Worm (Caenorhabditis elegans): Measurements from ENCODE around the gene ipmk-1.

ipmk-1 gene

ce11 chrIV:12600941-12601340 is 53.0 kb downstream of the ipmk-1 start (continued):
- no peak for TF ChIP-seq zip-2 (tag; optimal IDR thresholded peaks at IDR 0.05)
- TF ChIP-seq daf-16 (GFP tag; optimal IDR thresholded peaks at IDR 0.05) = peak in 1 of 2 experiments; percentile 71
- peak; percentile 97 for TF ChIP-seq daf-16 (tag; optimal IDR thresholded peaks at IDR 0.05)
- no peak for TF ChIP-seq nhr-111 (GFP tag; optimal IDR thresholded peaks at IDR 0.05)
- TF ChIP-seq nhr-10 (tag; optimal IDR thresholded peaks at IDR 0.05) = peak; percentile 40
- TF ChIP-seq lin-15B (tag; optimal IDR thresholded peaks at IDR 0.05) = no peak
- peak; percentile 89 for TF ChIP-seq dve-1 (tag; optimal IDR thresholded peaks at IDR 0.05; ENCODE audit: insufficient read depth)
- no peak for TF ChIP-seq F49E8.2 (tag; optimal IDR thresholded peaks at IDR 0.05; ENCODE audit: borderline replicate concordance)
- TF ChIP-seq Y75B8A.6 (GFP tag; IDR thresholded peaks at IDR 0.05) = no peak
- no peak for TF ChIP-seq spr-3 (GFP tag; optimal IDR thresholded peaks at IDR 0.05)
- TF ChIP-seq mdt-29 (GFP tag; IDR thresholded peaks at IDR 0.05) = no peak
- TF ChIP-seq zfp-3 (GFP tag; conservative IDR thresholded peaks at IDR 0.05) = no peak
- TF ChIP-seq unc-130 (GFP tag; optimal IDR thresholded peaks at IDR 0.05) = no peak
- no peak for TF ChIP-seq egl-43 (GFP tag; IDR thresholded peaks at IDR 0.05)
- peak; percentile 41 for TF ChIP-seq mep-1 (tag; optimal IDR thresholded peaks at IDR 0.05)
- no peak for TF ChIP-seq ceh-82 (tag; optimal IDR thresholded peaks at IDR 0.05)
- 0 out of 2 replicates have a peak, but pooled peaks have one; percentile 26 for TF ChIP-seq nhr-41 (GFP tag; IDR thresholded peaks at IDR 0.05)
- peak; percentile 98 for TF ChIP-seq nhr-102 (tag; optimal IDR thresholded peaks at IDR 0.05)
- TF ChIP-seq saeg-2 (GFP tag; IDR thresholded peaks at IDR 0.05) = peak; percentile 69; the same call in 1 of the 2 replicates
- no peak for TF ChIP-seq mxl-3 (GFP tag; optimal IDR thresholded peaks at IDR 0.05)
- TF ChIP-seq hlh-30 (tag; optimal IDR thresholded peaks at IDR 0.05; ENCODE audit: insufficient read depth) = peak; percentile 18
- TF ChIP-seq lim-7 (GFP tag; IDR thresholded peaks at IDR 0.05) = no peak
- no peak for TF ChIP-seq ztf-7 (tag; optimal IDR thresholded peaks at IDR 0.05)
- TF ChIP-seq zag-1 (tag; optimal IDR thresholded peaks at IDR 0.05) = no peak
- TF ChIP-seq ztf-11 (tag; optimal IDR thresholded peaks at IDR 0.05) = no peak
- TF ChIP-seq php-3 (GFP tag; IDR thresholded peaks at IDR 0.05) = peak; percentile 92
- no peak for TF ChIP-seq lin-39 (tag; optimal IDR thresholded peaks at IDR 0.05)
- TF ChIP-seq madf-5 (GFP tag; IDR thresholded peaks at IDR 0.05) = no peak
- TF ChIP-seq D1046.2 (GFP tag; IDR thresholded peaks at IDR 0.05) = no peak
- no peak for TF ChIP-seq zfp-2 (tag; optimal IDR thresholded peaks at IDR 0.05)
- TF ChIP-seq set-16 (GFP tag; IDR thresholded peaks at IDR 0.05) = no peak
- TF ChIP-seq dpl-1 (GFP tag; optimal IDR thresholded peaks at IDR 0.05) = no peak
- peak; percentile 30; the same call in 1 of the 2 replicates for TF ChIP-seq pha-4 (GFP tag; IDR thresholded peaks at IDR 0.05)
- no peak for TF ChIP-seq pha-4 (tag; optimal IDR thresholded peaks at IDR 0.05)
- TF ChIP-seq dmd-9 (GFP tag; IDR thresholded peaks at IDR 0.05) = no peak
- TF ChIP-seq ceh-32 (tag; optimal IDR thresholded peaks at IDR 0.05; ENCODE audit: poor library complexity) = no peak
- TF ChIP-seq snpc-1.2 (GFP tag; IDR thresholded peaks at IDR 0.05) = no peak
- TF ChIP-seq arid-1 (GFP tag; conservative IDR thresholded peaks at IDR 0.05) = no peak
- peak; percentile 64; the same call in 1 of the 2 replicates for TF ChIP-seq tra-1 (GFP tag; IDR thresholded peaks at IDR 0.05)
- no peak for TF ChIP-seq madf-9 (GFP tag; conservative IDR thresholded peaks at IDR 0.05)
- TF ChIP-seq lsy-2 (tag; optimal IDR thresholded peaks at IDR 0.05) = peak in 1 of 2 experiments; percentile 38
- TF ChIP-seq jun-1 (tag; optimal IDR thresholded peaks at IDR 0.05) = no peak
- peak; percentile 48; the same call in 1 of the 2 replicates for TF ChIP-seq ceh-20 (GFP tag; IDR thresholded peaks at IDR 0.05)
- no peak for TF ChIP-seq daf-19 (GFP tag; conservative IDR thresholded peaks at IDR 0.05)
- no peak for TF ChIP-seq fos-1 (tag; optimal IDR thresholded peaks at IDR 0.05)
- TF ChIP-seq duxl-1 (tag; optimal IDR thresholded peaks at IDR 0.05; ENCODE audit: poor library complexity) = no peak
- TF ChIP-seq aha-1 (tag) = no peak
- no peak for TF ChIP-seq lin-38 (GFP tag; IDR thresholded peaks at IDR 0.05)
- TF ChIP-seq T20F7.1 (GFP tag; optimal IDR thresholded peaks at IDR 0.05) = peak; percentile 53
- no peak for TF ChIP-seq hif-1 (tag; optimal IDR thresholded peaks at IDR 0.05)
- TF ChIP-seq nhr-25 (tag; optimal IDR thresholded peaks at IDR 0.05; ENCODE audit: borderline replicate concordance, insufficient read depth) = no peak
